Fruit fly (Drosophila melanogaster): Measurements from ENCODE around the gene CG5262.

CG5262 gene

dm6 chr3L:20440902-20441429 lies 10.7 kb upstream of the CG5262 start:
- no peak for TF ChIP-seq dsx (GFP tag; optimal IDR thresholded peaks at IDR 0.05; ENCODE audit: poor library complexity, severe bottlenecking)
- no peak for TF ChIP-seq CG16779 (tag; optimal IDR thresholded peaks at IDR 0.05)
- no peak for TF ChIP-seq vri (GFP tag; optimal IDR thresholded peaks at IDR 0.05)
- TF ChIP-seq Eip75B (GFP tag; optimal IDR thresholded peaks at IDR 0.05) = no peak
- TF ChIP-seq Gug (GFP tag; IDR thresholded peaks at IDR 0.05) = no peak
- no peak for TF ChIP-seq CG1621 (tag; optimal IDR thresholded peaks at IDR 0.05)
- TF ChIP-seq Sox15 (GFP tag; optimal IDR thresholded peaks at IDR 0.05) = no peak
- TF ChIP-seq Eip78C (GFP tag) = no peak
- TF ChIP-seq cyc (GFP tag; optimal IDR thresholded peaks at IDR 0.05) = no peak
- no peak for TF ChIP-seq CG11762 (GFP tag; optimal IDR thresholded peaks at IDR 0.05; ENCODE audit: insufficient read depth)

- no peak for TF ChIP-seq net (GFP tag; optimal IDR thresholded peaks at IDR 0.05)
Measured at dm6 chr3L:20439772-20440171, 9.5 kb upstream of the CG5262 start, which contains the start of gene Hpd. Gene Hpd, minus strand, starts transcription at chr3L:20439872.

dm6 chr3L:20436069-20436468 lies 5.8 kb upstream of the CG5262 start, which contains the start of the genes mRpL15 and CtIP:
Gene mRpL15, minus strand, starts transcription at chr3L:20436209.
Gene CtIP, plus strand, starts transcription at chr3L:20436250.
- TF ChIP-seq Eip93F (GFP tag; optimal IDR thresholded peaks at IDR 0.05) (peak; percentile 25), CG9139 (GFP tag; optimal IDR thresholded peaks at IDR 0.05) (no peak), fd85E (GFP tag; optimal IDR thresholded peaks at IDR 0.05) (no peak), esn (GFP tag; optimal IDR thresholded peaks at IDR 0.05) (peak; percentile 16), topi (GFP tag; optimal IDR thresholded peaks at IDR 0.05) (no peak), Smox (GFP tag; optimal IDR thresholded peaks at IDR 0.05) (no peak), CG11762 (GFP tag; optimal IDR thresholded peaks at IDR 0.05; ENCODE audit: insufficient read depth) (no peak), Gug (GFP tag; IDR thresholded peaks at IDR 0.05) (no peak), Sox15 (GFP tag; optimal IDR thresholded peaks at IDR 0.05) (no peak), OdsH (GFP tag; optimal IDR thresholded peaks at IDR 0.05) (no peak), CG11902 (GFP tag; optimal IDR thresholded peaks at IDR 0.05) (no peak), CG6276 (GFP tag; optimal IDR thresholded peaks at IDR 0.05) (no peak), CG6854 (GFP tag; optimal IDR thresholded peaks at IDR 0.05) (no peak), Sox102F (GFP tag; optimal IDR thresholded peaks at IDR 0.05) (no peak), CG34406 (GFP tag; optimal IDR thresholded peaks at IDR 0.05) (no peak), spab (GFP tag; optimal IDR thresholded peaks at IDR 0.05) (no peak), CG32006 (GFP tag; optimal IDR thresholded peaks at IDR 0.05) (no peak)

dm6 chr3L:20432297-20432696 lies 2.0 kb upstream of the CG5262 start, which contains the start of the genes Las and Psn:
Gene Las, minus strand, starts transcription at chr3L:20432361.
Gene Psn, plus strand, starts transcription at chr3L:20432468.
- TF ChIP-seq CG6792 (GFP tag; optimal IDR thresholded peaks at IDR 0.05) (no peak), Sox14 (GFP tag; optimal IDR thresholded peaks at IDR 0.05) (peak; percentile 82), esn (GFP tag; optimal IDR thresholded peaks at IDR 0.05) (peak; percentile 38), svp (GFP tag) (no peak), eg (GFP tag; IDR thresholded peaks at IDR 0.05) (no peak), Sox15 (GFP tag; optimal IDR thresholded peaks at IDR 0.05) (no peak), pdm3 (GFP tag; optimal IDR thresholded peaks at IDR 0.05) (no peak), lz (GFP tag; optimal IDR thresholded peaks at IDR 0.05) (peak; percentile 15), CG6854 (GFP tag; optimal IDR thresholded peaks at IDR 0.05) (no peak), Hr4 (GFP tag; optimal IDR thresholded peaks at IDR 0.05) (no peak), fd85E (GFP tag; optimal IDR thresholded peaks at IDR 0.05) (no peak), CG31627 (GFP tag; optimal IDR thresholded peaks at IDR 0.05) (no peak), salr (GFP tag; optimal IDR thresholded peaks at IDR 0.05) (no peak), Smox (GFP tag; optimal IDR thresholded peaks at IDR 0.05) (no peak)

dm6 chr3L:20431619-20432018 lies 1.3 kb upstream of the CG5262 start:
- no peak for TF ChIP-seq svp (GFP tag)
- no peak for TF ChIP-seq CG8119 (GFP tag; IDR thresholded peaks at IDR 0.05)
- no peak for TF ChIP-seq OdsH (GFP tag; optimal IDR thresholded peaks at IDR 0.05)
- TF ChIP-seq CG6808 (GFP tag; optimal IDR thresholded peaks at IDR 0.05) = no peak
- TF ChIP-seq CG3032 (tag; optimal IDR thresholded peaks at IDR 0.05) = no peak

All from whole organism, prepupa.